Worm (Caenorhabditis elegans) whole organism, L4 larva: ENCODE results near the gene col-109.

Source experiments
- D1046.2 ChIP-seq: fragments of 200-800 bp; sonication (Bioruptor generic); IDR thresholded peaks from 2 replicates; pipeline ENCODE4 v1.3.6; 2022; ENCODE audit warnings: missing genetic modification characterization, missing compliant biosample characterization
- ceh-28 ChIP-seq: fragments of 150-350 bp; optimal IDR thresholded peaks from 2 replicates; lab custom pipeline; 2014; ENCODE audit warnings: missing biosample characterization, missing genetic modification reagents, missing genetic modification characterization
- egl-27 ChIP-seq: sonication (generic microtip); optimal IDR thresholded peaks from 3 replicates; lab custom pipeline; 2017; ENCODE audit warnings: missing biosample characterization, missing genetic modification reagents, missing genetic modification characterization
- gei-8 ChIP-seq: fragments of 200-800 bp; sonication (Bioruptor generic); optimal IDR thresholded peaks from 2 replicates; lab custom pipeline; 2018; ENCODE audit warnings: mild to moderate bottlenecking, missing genetic modification characterization, missing compliant biosample characterization
- skn-1 ChIP-seq: fragments of 150-350 bp; optimal IDR thresholded peaks from 2 replicates; lab custom pipeline; 2014; ENCODE audit warnings: missing biosample characterization, missing genetic modification characterization
- zag-1 ChIP-seq: fragments of 150-350 bp; optimal IDR thresholded peaks from 2 replicates; lab custom pipeline; 2014; ENCODE audit warnings: missing biosample characterization, missing genetic modification characterization

DNA sequence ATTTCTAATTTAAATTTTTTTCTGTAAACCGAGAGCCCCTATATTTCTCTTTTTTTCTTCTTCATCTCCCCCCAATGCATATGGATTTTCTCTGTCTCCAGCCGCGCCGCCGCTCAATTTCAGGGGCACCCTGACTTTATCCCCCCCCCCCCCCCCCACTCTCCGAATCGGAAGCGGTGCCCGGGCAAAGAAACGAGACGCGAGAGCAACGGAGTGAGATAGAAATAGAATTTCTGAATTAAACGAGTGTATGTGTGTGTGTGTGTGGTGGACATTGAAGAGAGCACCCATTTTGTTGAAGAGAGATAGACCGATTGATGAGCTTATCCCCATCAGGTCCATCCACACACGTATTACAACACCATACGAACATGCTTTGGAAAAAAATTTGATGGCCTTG, 5.7 kb upstream of the col-109 start:
- TF ChIP-seq skn-1: no peak
- no peak for TF ChIP-seq egl-27
- no peak for TF ChIP-seq ceh-28 (tag; lab: Kevin White, UChicago)
- TF ChIP-seq zag-1: no peak
- TF ChIP-seq D1046.2 (GFP tag; lab: Robert Waterston, UW): no peak
- no peak for TF ChIP-seq gei-8 (GFP tag; lab: Kevin White, UChicago)
